Fruit fly (Drosophila melanogaster): ENCODE results near the gene gogo.

gogo gene

DNA sequence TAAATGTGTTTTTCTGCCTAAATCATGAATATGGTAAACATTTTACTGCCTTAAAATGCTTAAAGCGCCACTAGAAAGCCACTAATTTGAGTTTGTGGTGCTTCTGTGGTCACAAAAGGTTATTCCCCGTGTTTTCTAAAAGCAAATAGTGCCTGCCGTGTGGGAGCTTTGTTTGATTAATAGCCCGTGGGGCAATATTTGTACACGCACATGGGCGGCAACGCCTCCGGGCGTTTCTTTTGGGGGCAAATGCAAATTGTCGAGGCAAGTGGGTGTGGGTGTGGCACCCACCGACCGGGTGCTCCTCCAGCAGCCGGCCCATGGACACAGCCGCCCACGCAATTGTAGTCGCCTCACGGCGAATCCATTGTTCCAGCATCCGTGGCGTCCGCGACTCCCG, 19.0 kb downstream of the gogo start:
- TF ChIP-seq noc (tag; optimal IDR thresholded peaks at IDR 0.05): no peak

DNA sequence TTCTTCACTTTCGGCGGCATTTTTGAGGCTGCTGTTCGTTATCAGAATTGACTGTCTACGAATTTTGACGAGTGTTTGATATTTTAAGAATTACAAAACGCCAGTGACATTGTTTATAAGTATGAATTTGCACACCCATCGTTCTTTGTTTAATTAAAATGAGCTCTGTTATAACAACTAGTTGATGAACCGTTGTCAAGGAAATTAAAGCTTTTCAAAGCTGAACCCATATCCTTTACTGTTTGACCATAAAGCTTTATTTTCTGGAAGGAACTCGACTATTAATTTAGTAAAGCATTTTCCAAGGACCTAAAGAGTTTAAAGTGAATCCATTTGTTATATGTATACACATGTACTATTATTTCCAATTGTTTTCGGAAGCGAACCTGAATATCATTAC, 19.7 kb downstream of the gogo start, which contains the start of gene CG17122:
CG17122 (minus strand) TSS at position 101 of the 400 bp plus-strand sequence.
- no peak for TF ChIP-seq noc (tag; optimal IDR thresholded peaks at IDR 0.05)

DNA sequence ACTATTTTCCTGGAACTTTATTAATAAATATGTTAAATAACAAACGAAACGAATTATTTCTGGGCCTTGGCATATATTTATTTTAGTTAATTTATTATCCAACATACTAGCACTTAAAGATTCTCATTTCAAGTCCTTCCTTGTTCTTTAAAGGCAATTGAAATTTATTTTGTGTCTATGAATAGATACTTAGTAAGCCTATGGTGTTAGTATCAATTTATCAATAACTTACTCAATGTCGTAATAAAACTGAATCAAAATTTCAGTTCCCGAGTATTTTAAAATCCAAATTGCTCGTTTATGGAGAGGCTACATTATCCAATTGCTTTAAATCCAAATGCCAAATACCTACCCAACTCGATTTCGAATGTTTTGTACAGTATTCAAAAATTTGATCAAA, 29.4 kb downstream of the gogo start, which contains the start of gene CG32228:
CG32228 (plus strand) TSS at position 301 of the 400 bp plus-strand sequence.
- no peak for TF ChIP-seq noc (tag; optimal IDR thresholded peaks at IDR 0.05)

DNA sequence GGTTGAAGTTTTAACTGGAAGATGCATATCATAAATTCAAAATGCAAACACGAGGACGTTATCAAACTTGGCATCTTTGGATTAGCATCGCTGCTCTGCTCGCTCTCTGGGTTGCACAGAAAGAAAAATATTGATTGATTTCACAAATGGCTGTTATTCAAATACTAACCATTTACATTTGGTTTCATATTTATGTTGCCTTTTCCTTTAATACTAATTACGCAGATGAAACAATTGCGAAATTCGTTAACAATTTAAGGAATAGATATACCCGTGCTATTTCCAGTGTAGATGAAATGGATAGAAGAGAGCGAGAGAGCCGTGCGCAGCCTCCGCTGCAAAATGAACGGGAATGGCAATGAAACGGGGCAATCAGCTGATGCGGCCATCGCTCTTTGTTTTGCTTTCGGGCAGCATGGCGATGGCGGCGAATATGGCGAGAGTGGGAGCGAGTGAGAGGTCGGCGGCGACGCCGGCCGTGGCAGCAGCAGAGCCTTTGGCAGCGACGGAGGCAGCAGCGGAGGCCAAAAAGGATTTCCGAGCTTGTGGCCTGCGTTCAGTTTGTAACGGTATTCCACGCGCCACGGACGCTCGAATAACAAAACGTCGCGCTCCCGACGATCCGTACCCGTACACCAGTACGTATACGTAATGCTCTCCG, 47.3 kb downstream of the gogo start, which contains the start of gene rdgC:
rdgC (plus strand) TSS at position 568 of the 661 bp plus-strand sequence.
- TF ChIP-seq noc (tag; optimal IDR thresholded peaks at IDR 0.05): peak; percentile 94

DNA sequence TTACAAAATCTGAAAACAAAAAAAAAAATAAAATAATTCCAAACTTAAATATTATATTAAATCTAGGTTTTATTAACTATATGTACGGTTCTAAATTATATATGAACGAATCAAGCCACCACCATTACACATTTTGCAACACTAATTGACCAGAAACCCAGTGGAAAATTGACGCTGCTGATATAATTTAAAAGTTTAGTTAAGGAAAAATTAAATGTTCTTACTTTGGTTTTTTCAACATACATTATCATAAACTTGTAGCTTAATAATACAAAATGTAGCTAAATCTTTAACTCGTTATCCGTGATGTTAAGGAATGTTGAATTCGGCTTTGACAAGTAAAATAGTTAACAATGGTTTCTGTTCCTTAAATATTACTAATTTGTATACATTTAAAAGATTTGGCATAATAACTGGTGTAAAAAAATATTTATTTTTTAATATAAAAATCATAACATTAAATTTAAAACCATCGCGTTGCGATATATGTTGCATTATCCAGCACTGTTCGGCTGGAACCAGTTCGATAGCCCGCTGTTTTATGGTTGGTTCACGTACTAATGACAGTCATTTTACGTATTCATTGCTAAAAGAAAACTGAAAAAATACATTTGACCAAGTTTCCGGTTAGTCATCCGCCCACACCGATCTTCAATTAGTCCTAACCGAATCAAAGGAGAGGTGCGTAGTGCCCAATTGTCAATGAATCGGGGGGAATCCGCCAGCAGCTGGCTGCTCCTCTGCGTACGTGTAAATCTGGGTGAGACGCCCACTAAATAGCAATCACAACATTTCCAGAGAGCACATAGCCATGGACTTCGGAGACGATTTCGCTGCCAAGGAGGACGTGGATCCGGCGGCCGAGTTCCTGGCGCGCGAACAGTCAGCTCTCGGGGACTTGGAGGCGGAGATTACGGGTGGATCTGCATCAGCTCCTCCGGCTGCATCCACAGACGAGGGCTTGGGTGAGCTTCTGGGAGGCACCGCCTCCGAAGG, 52.6 kb downstream of the gogo start:
- TF ChIP-seq noc (tag; optimal IDR thresholded peaks at IDR 0.05): peak; percentile 48

DNA sequence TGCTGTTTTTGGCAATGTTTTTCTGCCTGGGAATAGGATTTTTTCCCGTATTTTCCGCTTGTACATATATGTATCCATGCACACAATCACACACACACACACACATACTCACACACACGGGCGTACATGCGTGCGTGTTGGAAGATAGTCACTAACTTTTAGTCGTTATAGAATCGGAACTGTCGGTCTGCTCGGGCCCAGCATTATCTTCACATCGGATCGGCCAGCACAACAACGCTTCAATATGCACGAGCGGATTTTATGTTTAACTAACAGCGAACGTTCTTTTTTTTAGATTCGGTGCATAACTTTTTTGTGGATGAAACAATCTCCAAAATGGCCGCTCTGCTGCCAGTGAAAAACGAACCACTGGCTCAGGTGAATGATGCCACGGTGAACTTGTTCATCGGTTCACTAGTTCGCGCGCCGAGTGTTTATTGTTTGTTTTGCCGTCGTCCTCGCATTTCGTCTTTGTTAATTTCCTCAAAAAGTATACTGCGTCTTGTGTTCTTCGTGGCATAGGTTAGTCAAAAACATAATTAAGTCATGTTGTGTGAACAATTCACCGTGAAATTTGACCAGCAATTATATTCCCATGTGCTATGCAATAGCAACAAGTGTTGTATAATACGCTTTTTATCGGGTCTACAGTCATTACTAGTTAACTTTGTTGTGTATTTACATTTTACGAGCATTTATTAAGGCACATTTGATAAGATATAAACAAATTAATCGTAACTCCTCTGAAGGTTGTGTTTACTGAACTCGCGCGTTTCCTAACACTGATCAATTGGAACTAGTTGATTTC, 53.6 kb downstream of the gogo start, which contains the start of the genes CG6951 and CG17233:
CG6951 (plus strand) TSS at position 105 of the 808 bp plus-strand sequence.
CG17233 (minus strand) TSS at position 741 of the 808 bp plus-strand sequence.
- TF ChIP-seq noc (tag; optimal IDR thresholded peaks at IDR 0.05): peak; percentile 4

DNA sequence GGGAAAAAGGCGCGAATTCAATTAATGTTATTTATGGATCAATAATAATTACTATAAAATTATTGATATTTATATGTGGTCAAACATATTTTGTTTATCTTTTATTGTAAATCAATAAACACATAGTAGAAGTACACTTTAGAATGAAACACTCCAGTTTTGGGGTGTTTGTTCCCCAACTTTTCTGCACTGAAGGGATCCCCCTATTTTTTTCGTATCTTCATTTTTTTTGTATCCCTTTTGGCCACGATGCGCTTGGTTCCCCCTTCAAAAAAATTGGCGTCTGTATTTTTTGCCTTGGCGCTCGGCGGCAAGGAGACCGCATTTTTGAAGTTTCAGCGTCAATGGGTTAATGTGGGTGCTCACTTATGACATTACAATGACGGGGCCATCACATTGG, 54.2 kb downstream of the gogo start, which contains the start of gene Clc:
Clc (plus strand) TSS at position 301 of the 400 bp plus-strand sequence.
- TF ChIP-seq noc (tag; optimal IDR thresholded peaks at IDR 0.05): no peak

DNA sequence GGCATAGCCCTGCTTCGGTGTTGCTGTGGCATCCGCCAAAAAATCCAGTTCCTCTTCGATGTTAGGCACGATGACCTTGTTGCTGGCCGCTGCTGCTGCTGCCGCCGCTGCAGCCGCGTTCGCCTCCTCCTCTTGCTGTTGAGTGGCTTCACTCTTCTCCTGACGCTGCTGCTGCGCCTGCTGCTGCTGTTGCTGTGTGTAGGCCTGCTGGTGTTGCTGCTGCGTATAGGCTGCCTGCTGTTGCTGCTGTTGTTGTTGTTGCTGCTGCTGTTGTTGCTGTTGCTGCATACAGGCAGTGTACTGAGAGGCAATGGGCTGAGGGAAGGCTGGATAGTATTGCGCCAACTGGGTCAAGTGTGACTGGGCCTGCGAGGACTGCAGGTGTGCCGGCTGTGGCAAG, 57.8 kb downstream of the gogo start:
- TF ChIP-seq noc (tag; optimal IDR thresholded peaks at IDR 0.05): no peak

DNA sequence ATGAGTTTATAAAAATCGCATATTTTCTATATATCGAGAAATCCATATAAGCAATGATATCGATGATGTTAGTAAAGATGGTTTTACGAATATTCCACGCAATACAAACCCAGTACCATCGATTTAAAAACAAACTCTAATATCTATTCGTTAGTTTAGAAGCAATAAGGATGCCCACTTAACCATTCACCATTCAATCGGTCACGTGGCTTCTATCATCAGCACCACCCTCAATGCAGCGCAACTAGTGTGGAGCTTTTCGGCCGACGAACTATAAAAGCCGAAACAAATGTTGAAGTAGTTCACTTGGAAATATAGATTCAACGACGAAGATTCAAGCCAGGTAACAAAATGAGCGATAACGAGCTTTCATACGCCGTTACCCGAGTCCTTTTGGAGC, 63.6 kb downstream of the gogo start, which contains the start of gene CG13813:
CG13813 (plus strand) TSS at position 301 of the 400 bp plus-strand sequence.
- TF ChIP-seq noc (tag; optimal IDR thresholded peaks at IDR 0.05): no peak

DNA sequence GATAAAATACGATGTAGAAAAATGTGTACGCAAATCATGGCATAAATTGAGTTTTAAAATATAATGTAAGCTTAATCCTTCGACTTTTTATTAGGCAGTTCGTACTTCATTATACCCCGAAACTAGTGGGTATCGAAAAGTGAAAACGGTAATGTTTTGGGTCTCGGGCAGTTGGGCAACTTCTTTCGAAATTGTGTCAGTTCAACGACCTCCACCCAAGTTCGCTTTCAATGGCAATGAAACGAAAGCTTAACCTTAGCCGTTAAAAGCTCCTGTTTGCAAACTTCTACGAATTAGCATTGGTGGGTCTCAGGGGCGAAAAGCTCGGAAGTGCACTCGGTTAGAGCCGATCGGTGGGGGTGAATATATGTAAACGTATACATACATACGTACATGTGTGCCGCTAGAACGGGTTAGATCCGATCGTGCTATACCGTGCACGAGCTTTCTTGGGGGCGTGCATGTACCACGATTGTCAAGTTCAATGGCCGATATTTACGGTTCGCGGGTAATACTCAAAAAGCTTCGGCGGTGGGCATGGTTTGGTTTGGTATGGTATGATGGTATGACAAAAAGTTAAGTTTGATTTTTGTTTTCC, 64.7 kb downstream of the gogo start:
- TF ChIP-seq noc (tag; optimal IDR thresholded peaks at IDR 0.05): no peak

DNA sequence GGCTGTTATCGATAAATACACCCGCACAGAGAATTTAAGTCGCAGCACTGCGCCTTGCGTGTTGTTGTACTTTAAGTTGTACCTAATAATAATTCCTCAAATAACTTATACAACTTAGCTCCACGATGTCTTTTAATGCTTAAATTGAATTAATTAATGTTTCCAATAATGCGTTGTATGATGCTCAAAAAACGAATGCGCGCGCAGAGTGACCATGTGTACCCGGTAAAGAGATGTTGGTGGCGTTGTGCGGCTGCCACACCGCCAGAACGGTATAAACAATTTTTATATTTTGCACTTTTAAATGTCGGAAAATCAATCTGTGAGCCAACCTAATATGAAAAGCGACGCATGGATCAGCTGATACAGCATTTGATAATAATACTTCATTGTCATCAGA, 68.8 kb downstream of the gogo start:
- TF ChIP-seq noc (tag; optimal IDR thresholded peaks at IDR 0.05): no peak

DNA sequence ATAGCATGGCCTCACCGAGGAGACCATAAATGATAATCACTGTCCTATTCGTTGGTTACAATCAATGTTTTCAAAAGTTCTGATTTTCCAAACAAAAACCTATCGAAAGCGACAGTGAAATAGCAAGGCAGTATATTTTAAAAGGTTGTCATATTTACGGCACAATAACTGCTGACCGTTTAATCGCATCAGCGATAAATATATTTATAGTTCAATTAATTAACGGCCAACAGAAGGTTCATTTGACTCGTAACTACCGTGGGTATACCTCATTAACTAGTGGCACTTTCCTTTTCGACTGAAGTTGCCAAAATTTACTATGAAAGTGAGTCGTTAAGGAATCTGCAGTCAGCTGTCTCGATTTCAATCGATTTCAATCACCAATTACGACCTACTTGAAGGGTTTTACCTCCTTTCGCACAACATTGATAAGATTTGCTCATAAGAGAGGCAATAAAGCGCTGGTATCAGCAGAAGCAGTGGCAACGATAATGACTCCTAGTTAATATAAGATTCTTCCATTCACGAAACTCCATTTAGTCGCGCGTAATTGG, 71.5 kb downstream of the gogo start, which contains the start of gene CG17147:
CG17147 (plus strand) TSS at position 535 of the 554 bp plus-strand sequence.
- TF ChIP-seq noc (tag; optimal IDR thresholded peaks at IDR 0.05): peak; percentile 97

DNA sequence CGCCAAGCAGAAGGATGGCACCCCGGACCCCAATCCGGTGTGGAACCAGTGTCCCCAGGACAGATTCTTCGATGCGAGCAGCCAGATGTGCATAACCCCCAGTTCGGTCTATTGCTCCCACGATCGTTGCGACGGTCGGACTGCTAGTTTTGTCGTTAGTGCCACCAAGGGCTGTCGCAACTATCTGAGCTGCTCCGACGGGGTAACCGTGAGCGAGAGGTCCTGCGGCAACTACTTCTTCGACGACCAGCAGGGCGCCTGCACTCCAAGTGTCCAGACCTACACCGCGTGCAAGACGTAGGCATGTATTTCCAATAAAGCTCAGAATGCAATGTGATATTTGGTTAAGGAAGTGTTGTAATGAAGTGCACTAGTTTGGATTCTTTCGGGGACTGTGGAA, 72.3 kb downstream of the gogo start:
- no peak for TF ChIP-seq noc (tag; optimal IDR thresholded peaks at IDR 0.05)

DNA sequence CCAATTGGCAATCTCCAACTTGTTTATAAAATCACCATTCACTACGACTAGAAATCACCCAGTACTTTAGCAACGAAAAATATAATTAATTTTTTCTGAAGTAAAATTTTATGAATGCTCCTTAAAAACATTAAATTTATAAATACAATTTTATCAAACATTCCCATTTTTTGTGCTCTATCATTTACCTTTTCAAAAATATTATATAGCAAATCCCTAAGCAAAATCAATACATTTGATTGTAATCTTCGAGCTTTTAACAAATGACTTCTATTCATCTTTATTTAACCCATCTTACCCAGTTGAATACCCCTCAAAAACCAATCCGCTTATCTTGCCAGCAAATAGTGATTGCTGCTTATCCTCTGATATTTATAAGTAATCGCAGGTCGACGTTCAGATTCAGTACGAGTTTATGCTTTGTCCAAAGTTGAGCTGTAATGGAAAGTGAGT, 73.5 kb downstream of the gogo start, which contains the start of gene CG17145:
CG17145 (plus strand) TSS at position 403 of the 453 bp plus-strand sequence.
- TF ChIP-seq noc (tag; optimal IDR thresholded peaks at IDR 0.05): peak; percentile 82

Data from whole organism, larva.